Fruit fly (Drosophila melanogaster) whole organism, embryonic: ENCODE data around the gene PK1-R.

Experiments
- CG10959 ChIP-seq: fragments of 200-800 bp; sonication (Bioruptor generic); IDR thresholded peaks from 2 replicates; pipeline ENCODE4 v1.3.6; 2022; ENCODE audit warnings: missing biosample characterization, missing genetic modification characterization
- CG11085 ChIP-seq: fragments of 200-800 bp; sonication (Bioruptor generic); IDR thresholded peaks from 2 replicates; pipeline ENCODE4 v1.3.6; 2022; ENCODE audit warnings: missing biosample characterization, missing genetic modification characterization
- CG11560 ChIP-seq: fragments of 200-800 bp; sonication (Bioruptor generic); IDR thresholded peaks from 3 replicates; pipeline ENCODE4 v1.3.6; 2022; ENCODE audit warnings: missing biosample characterization, missing genetic modification characterization
- CG12942 ChIP-seq: fragments of 200-800 bp; sonication (Bioruptor generic); optimal IDR thresholded peaks from 3 replicates; lab custom pipeline; 2016; ENCODE audit warnings: missing biosample characterization, missing genetic modification characterization
- CG14014 ChIP-seq: fragments of 200-800 bp; sonication (Bioruptor generic); IDR thresholded peaks from 2 replicates; pipeline ENCODE4 v1.3.6; 2022; ENCODE audit warnings: missing biosample characterization, missing genetic modification characterization
- CG1529 ChIP-seq: fragments of 200-800 bp; sonication (Bioruptor generic); optimal IDR thresholded peaks from 3 replicates; lab custom pipeline; 2018; ENCODE audit warnings: missing biosample characterization, missing genetic modification characterization
- CG1603 ChIP-seq: fragments of 200-800 bp; sonication (Bioruptor generic); optimal IDR thresholded peaks from 2 replicates; lab custom pipeline; 2019; ENCODE audit warnings: missing biosample characterization, mild to moderate bottlenecking, missing genetic modification characterization, moderate library complexity
- CG16863 ChIP-seq: fragments of 200-800 bp; sonication (Bioruptor generic); optimal IDR thresholded peaks from 3 replicates; lab custom pipeline; 2016; ENCODE audit warnings: missing biosample characterization, missing genetic modification characterization
- CG17829 ChIP-seq: fragments of 200-800 bp; optimal IDR thresholded peaks from 2 replicates; lab custom pipeline; 2019; ENCODE audit warnings: missing biosample characterization, mild to moderate bottlenecking, missing genetic modification characterization, moderate library complexity
- CG1832 ChIP-seq: fragments of 200-800 bp; sonication (Bioruptor generic); optimal IDR thresholded peaks from 2 replicates; lab custom pipeline; 2017; ENCODE audit warnings: missing biosample characterization, mild to moderate bottlenecking, missing genetic modification characterization, inconsistent platforms
- CG2120 ChIP-seq: fragments of 200-800 bp; sonication (Bioruptor generic); optimal IDR thresholded peaks from 3 replicates; lab custom pipeline; 2016; ENCODE audit warnings: missing biosample characterization, missing genetic modification characterization
- CG30431 ChIP-seq: fragments of 200-800 bp; sonication (Bioruptor generic); optimal IDR thresholded peaks from 2 replicates; lab custom pipeline; 2017; ENCODE audit warnings: missing biosample characterization, missing genetic modification characterization
- CG3838 ChIP-seq: fragments of 200-800 bp; sonication (Bioruptor generic); optimal IDR thresholded peaks from 3 replicates; lab custom pipeline; 2016; ENCODE audit warnings: missing biosample characterization, missing genetic modification characterization
- CG4282 ChIP-seq: fragments of 200-800 bp; sonication (Bioruptor generic); optimal IDR thresholded peaks from 2 replicates; lab custom pipeline; 2016; ENCODE audit warnings: missing biosample characterization, missing genetic modification characterization
- CG4707 ChIP-seq: fragments of 200-800 bp; sonication (Bioruptor generic); optimal IDR thresholded peaks from 2 replicates; lab custom pipeline; 2018; ENCODE audit warnings: missing biosample characterization, mild to moderate bottlenecking, missing genetic modification characterization, moderate library complexity
- CG7357 ChIP-seq: fragments of 200-800 bp; sonication (Bioruptor generic); IDR thresholded peaks from 3 replicates; pipeline ENCODE4 v1.3.6; 2022; ENCODE audit warnings: missing biosample characterization, missing genetic modification characterization
- CG7556 ChIP-seq: fragments of 200-800 bp; sonication (Bioruptor generic); optimal IDR thresholded peaks from 2 replicates; lab custom pipeline; 2017; ENCODE audit warnings: missing biosample characterization, mild to moderate bottlenecking, missing genetic modification characterization
- CG7963 ChIP-seq: fragments of 200-800 bp; sonication (Bioruptor generic); IDR thresholded peaks from 3 replicates; pipeline ENCODE4 v1.3.6; 2022; ENCODE audit warnings: missing biosample characterization, missing genetic modification characterization; ENCODE audit not compliant: partially characterized antibody
- CG7987 ChIP-seq: fragments of 200-800 bp; sonication (Bioruptor generic); optimal IDR thresholded peaks from 2 replicates; lab custom pipeline; 2018; ENCODE audit warnings: missing biosample characterization, mild to moderate bottlenecking, missing genetic modification characterization, moderate library complexity
- CG8089 ChIP-seq: fragments of 200-800 bp; sonication (Bioruptor generic); optimal IDR thresholded peaks from 3 replicates; lab custom pipeline; 2016; ENCODE audit warnings: missing biosample characterization, missing genetic modification characterization
- CG9876 ChIP-seq: fragments of 200-800 bp; sonication (Bioruptor generic); optimal IDR thresholded peaks from 2 replicates; lab custom pipeline; 2016; ENCODE audit warnings: missing biosample characterization, missing genetic modification characterization
- Dad ChIP-seq: fragments of 200-800 bp; sonication (Bioruptor generic); optimal IDR thresholded peaks from 3 replicates; lab custom pipeline; 2016; ENCODE audit warnings: missing biosample characterization, missing genetic modification characterization
- Drgx ChIP-seq: fragments of 200-800 bp; sonication (Bioruptor generic); IDR thresholded peaks from 2 replicates; pipeline ENCODE4 v1.3.6; 2022; ENCODE audit warnings: missing biosample characterization, missing genetic modification characterization
- ERR ChIP-seq: fragments of 200-800 bp; sonication (Bioruptor generic); optimal IDR thresholded peaks from 2 replicates; lab custom pipeline; 2016; ENCODE audit warnings: missing biosample characterization, missing genetic modification characterization
- Ets65A ChIP-seq: fragments of 200-800 bp; sonication (Bioruptor generic); peaks from one replicate; lab custom pipeline; 2016; ENCODE audit warnings: missing biosample characterization, missing genetic modification characterization
- HmgD ChIP-seq: fragments of 200-800 bp; sonication (Bioruptor generic); optimal IDR thresholded peaks from 3 replicates; lab custom pipeline; 2016; ENCODE audit warnings: missing biosample characterization, missing genetic modification characterization
- Hmx ChIP-seq: fragments of 200-800 bp; sonication (Bioruptor generic); optimal IDR thresholded peaks from 2 replicates; lab custom pipeline; 2016; ENCODE audit warnings: missing biosample characterization, missing genetic modification characterization
- MTF-1 ChIP-seq: fragments of 200-800 bp; sonication (Bioruptor generic); optimal IDR thresholded peaks from 2 replicates; lab custom pipeline; 2018; ENCODE audit warnings: missing biosample characterization, mild to moderate bottlenecking, missing genetic modification characterization, borderline replicate concordance
- Mes4 ChIP-seq: fragments of 200-800 bp; sonication (Bioruptor generic); optimal IDR thresholded peaks from 2 replicates; lab custom pipeline; 2016; ENCODE audit warnings: missing biosample characterization, missing genetic modification characterization
- Mrtf ChIP-seq: fragments of 200-800 bp; sonication (Bioruptor generic); IDR thresholded peaks from 3 replicates; pipeline ENCODE4 v1.3.6; 2022; ENCODE audit warnings: missing biosample characterization, missing genetic modification characterization
- Myb ChIP-seq: fragments of 200-800 bp; sonication (Bioruptor generic); optimal IDR thresholded peaks from 2 replicates; lab custom pipeline; 2016; ENCODE audit warnings: missing biosample characterization, missing genetic modification characterization
- Nf-YB ChIP-seq: fragments of 200-800 bp; sonication (Bioruptor generic); optimal IDR thresholded peaks from 3 replicates; lab custom pipeline; 2019; ENCODE audit warnings: missing biosample characterization, mild to moderate bottlenecking, missing genetic modification characterization, moderate library complexity
- Rx ChIP-seq: fragments of 200-800 bp; sonication (Bioruptor generic); IDR thresholded peaks from 2 replicates; pipeline ENCODE4 v1.3.6; 2022; ENCODE audit warnings: missing biosample characterization, missing genetic modification characterization
- Side ChIP-seq: fragments of 200-800 bp; sonication (Bioruptor generic); optimal IDR thresholded peaks from 2 replicates; lab custom pipeline; 2016; ENCODE audit warnings: missing biosample characterization, missing genetic modification characterization
- Sox102F ChIP-seq: fragments of 200-800 bp; sonication (Bioruptor generic); optimal IDR thresholded peaks from 2 replicates; lab custom pipeline; 2018; ENCODE audit warnings: missing biosample characterization, mild to moderate bottlenecking, missing genetic modification characterization, moderate library complexity
- Taf1 ChIP-seq: fragments of 200-800 bp; sonication (Bioruptor generic); IDR thresholded peaks from 2 replicates; pipeline ENCODE4 v1.3.6; 2022; ENCODE audit warnings: missing biosample characterization, missing genetic modification characterization
- Xrp1 ChIP-seq: fragments of 200-800 bp; sonication (Bioruptor generic); IDR thresholded peaks from 2 replicates; pipeline ENCODE4 v1.3.6; 2022; ENCODE audit warnings: missing biosample characterization, missing genetic modification characterization
- ase ChIP-seq: fragments of 200-800 bp; sonication (Bioruptor generic); IDR thresholded peaks from 3 replicates; pipeline ENCODE4 v1.3.6; 2022; ENCODE audit warnings: missing biosample characterization, missing genetic modification characterization
- dimm ChIP-seq: fragments of 200-800 bp; sonication (Bioruptor generic); IDR thresholded peaks from 2 replicates; pipeline ENCODE4 v1.3.6; 2022; ENCODE audit warnings: missing biosample characterization, missing genetic modification characterization
- fd64A ChIP-seq: fragments of 200-800 bp; sonication (Bioruptor generic); optimal IDR thresholded peaks from 3 replicates; lab custom pipeline; 2018; ENCODE audit warnings: missing biosample characterization, mild to moderate bottlenecking, missing genetic modification characterization
- fru ChIP-seq: fragments of >200 bp; optimal IDR thresholded peaks from 2 replicates; lab custom pipeline; 2017
- mam ChIP-seq: fragments of 200-800 bp; sonication (Bioruptor generic); optimal IDR thresholded peaks from 3 replicates; lab custom pipeline; 2016; ENCODE audit warnings: missing biosample characterization, missing genetic modification characterization
- org-1 ChIP-seq: fragments of 200-800 bp; sonication (Bioruptor generic); optimal IDR thresholded peaks from 2 replicates; lab custom pipeline; 2017; ENCODE audit warnings: missing biosample characterization, missing genetic modification characterization
- phol ChIP-seq: fragments of 200-800 bp; sonication (Bioruptor generic); optimal IDR thresholded peaks from 3 replicates; lab custom pipeline; 2018; ENCODE audit warnings: missing biosample characterization, mild to moderate bottlenecking, missing genetic modification characterization, moderate library complexity
- repo ChIP-seq: fragments of 200-800 bp; sonication (Bioruptor generic); optimal IDR thresholded peaks from 2 replicates; lab custom pipeline; 2016; ENCODE audit warnings: missing biosample characterization, missing genetic modification characterization
- sd ChIP-seq: fragments of 200-800 bp; sonication (Bioruptor generic); optimal IDR thresholded peaks from 3 replicates; lab custom pipeline; 2018; ENCODE audit warnings: missing biosample characterization, mild to moderate bottlenecking, missing genetic modification characterization, moderate library complexity
- sisA ChIP-seq: fragments of 200-800 bp; sonication (Bioruptor generic); IDR thresholded peaks from 2 replicates; pipeline ENCODE4 v1.3.6; 2022; ENCODE audit warnings: missing biosample characterization, missing genetic modification characterization
- toy ChIP-seq: fragments of 200-800 bp; sonication (Bioruptor generic); IDR thresholded peaks from 2 replicates; pipeline ENCODE4 v1.3.6; 2022; ENCODE audit warnings: missing biosample characterization, missing genetic modification characterization
- trem ChIP-seq: fragments of 200-800 bp; optimal IDR thresholded peaks from 3 replicates; lab custom pipeline; 2019; ENCODE audit warnings: missing biosample characterization, mild to moderate bottlenecking, missing genetic modification characterization, moderate library complexity
- vfl ChIP-seq: fragments of 200-800 bp; sonication (Bioruptor generic); optimal IDR thresholded peaks from 2 replicates; lab custom pipeline; 2016; ENCODE audit warnings: missing biosample characterization, missing genetic modification characterization
- zen ChIP-seq: fragments of 200-800 bp; sonication (Bioruptor generic); optimal IDR thresholded peaks from 3 replicates; lab custom pipeline; 2018; ENCODE audit warnings: missing biosample characterization, mild to moderate bottlenecking, missing genetic modification characterization, moderate library complexity

The PK1-R gene

dm6 chr3R:14061988-14062868, 40.7 kb downstream of the PK1-R start (continued):
- TF ChIP-seq Hmx (GFP tag; lab: Kevin White, UChicago): no peak
- TF ChIP-seq CG1529 (GFP tag; lab: Kevin White, UChicago): no peak
- no peak for TF ChIP-seq CG4282 (GFP tag; lab: Kevin White, UChicago)
- peak; percentile 67 for TF ChIP-seq CG2120
- TF ChIP-seq Taf1 (GFP tag; lab: Robert Waterston, UW): no peak
- TF ChIP-seq ERR (GFP tag; lab: Kevin White, UChicago): no peak
- TF ChIP-seq CG14014 (GFP tag; lab: Robert Waterston, UW): no peak
- TF ChIP-seq CG30431: no peak
- no peak for TF ChIP-seq Ets65A (GFP tag; lab: Kevin White, UChicago)
- no peak for TF ChIP-seq sd (tag; lab: Kevin White, UChicago)
- peak; percentile 13 for TF ChIP-seq Dad (GFP tag; lab: Kevin White, UChicago)
- no peak for TF ChIP-seq MTF-1 (GFP tag; lab: Kevin White, UChicago)
- no peak for TF ChIP-seq toy (GFP tag; lab: Robert Waterston, UW)
- TF ChIP-seq mam: no peak
- TF ChIP-seq Mes4 (GFP tag; lab: Kevin White, UChicago): no peak
- no peak for TF ChIP-seq Myb (GFP tag; lab: Kevin White, UChicago)
- TF ChIP-seq dimm (GFP tag; lab: Robert Waterston, UW): no peak
- TF ChIP-seq CG12942: no peak
- peak; percentile 39; the same call in 1 of the 3 replicates for TF ChIP-seq CG7357
- peak; percentile 40 for TF ChIP-seq phol (tag; lab: Kevin White, UChicago)
- TF ChIP-seq CG3838 (GFP tag; lab: Kevin White, UChicago): no peak
- TF ChIP-seq vfl: no peak
- no peak; the same call in 1 of the 2 replicates for TF ChIP-seq Xrp1 (GFP tag; lab: Robert Waterston, UW)
- no peak for TF ChIP-seq fd64A
- TF ChIP-seq CG1832 (GFP tag; lab: Kevin White, UChicago): no peak
- TF ChIP-seq CG10959 (GFP tag; lab: Robert Waterston, UW): no peak
- TF ChIP-seq Side (GFP tag; lab: Kevin White, UChicago): no peak
- no peak for TF ChIP-seq Nf-YB (GFP tag; lab: Kevin White, UChicago)
- no peak for TF ChIP-seq CG11085
- peak; percentile 36; the same call in 1 of the 2 replicates for TF ChIP-seq sisA (GFP tag; lab: Robert Waterston, UW)
- TF ChIP-seq CG8089 (GFP tag; lab: Kevin White, UChicago): no peak
- no peak for TF ChIP-seq repo (GFP tag; lab: Kevin White, UChicago)
- no peak; the same call in 2 of the 3 replicates for TF ChIP-seq ase (GFP tag; lab: Robert Waterston, UW)
- peak; percentile 42 for TF ChIP-seq Sox102F (GFP tag; lab: Kevin White, UChicago)
- TF ChIP-seq Mrtf (GFP tag; lab: Robert Waterston, UW): no peak
- no peak for TF ChIP-seq CG17829 (tag; lab: Kevin White, UChicago)
- no peak for TF ChIP-seq CG9876
- peak; percentile 21 for TF ChIP-seq CG1603
- no peak for TF ChIP-seq Rx (GFP tag; lab: Robert Waterston, UW)
- TF ChIP-seq CG11560 (tag; lab: Robert Waterston, UW): no peak
- TF ChIP-seq CG7556: peak; percentile 36
- TF ChIP-seq org-1 (GFP tag; lab: Kevin White, UChicago): no peak
- TF ChIP-seq CG16863 (GFP tag; lab: Kevin White, UChicago): peak; percentile 7
- TF ChIP-seq CG7963: no peak
- TF ChIP-seq trem (tag; lab: Kevin White, UChicago): no peak
- TF ChIP-seq fru (lab: Kevin White, UChicago): no peak
- TF ChIP-seq HmgD (GFP tag; lab: Kevin White, UChicago): no peak
- TF ChIP-seq CG7987 (GFP tag; lab: Kevin White, UChicago): no peak
- no peak for TF ChIP-seq Drgx (GFP tag; lab: Robert Waterston, UW)
- TF ChIP-seq zen (tag; lab: Kevin White, UChicago): no peak
- no peak for TF ChIP-seq CG4707 (GFP tag; lab: Kevin White, UChicago)
